Worm (Caenorhabditis elegans): ENCODE measurements around the gene fahd-1.

- TF ChIP-seq mxl-3 (GFP tag; optimal IDR thresholded peaks at IDR 0.05): no peak
- no peak for TF ChIP-seq nhr-25 (tag; optimal IDR thresholded peaks at IDR 0.05; ENCODE audit: borderline replicate concordance, insufficient read depth)
- TF ChIP-seq ctbp-1 (GFP tag; IDR thresholded peaks at IDR 0.05): 0 out of 2 replicates have a peak, but pooled peaks have one; percentile 9
- no peak for TF ChIP-seq unc-62 (GFP tag; optimal IDR thresholded peaks at IDR 0.05 in 1 of 2)
- no peak for TF ChIP-seq unc-62 (tag; optimal IDR thresholded peaks at IDR 0.05)
- TF ChIP-seq zag-1 (tag; optimal IDR thresholded peaks at IDR 0.05): no peak
- TF ChIP-seq dmd-9 (GFP tag; IDR thresholded peaks at IDR 0.05): no peak
- TF ChIP-seq ces-1 (GFP tag; optimal IDR thresholded peaks at IDR 0.05): no peak
- TF ChIP-seq lin-13 (GFP tag; optimal IDR thresholded peaks at IDR 0.05): no peak
- TF ChIP-seq nhr-42 (GFP tag; IDR thresholded peaks at IDR 0.05): no peak
- TF ChIP-seq fos-1 (tag; optimal IDR thresholded peaks at IDR 0.05): no peak
- TF ChIP-seq ztf-11 (tag; optimal IDR thresholded peaks at IDR 0.05): no peak
Measured at ce11 chrIII:7855468-7855867, 36.6 kb upstream of the fahd-1 start.

Measured in whole organism, L4 larva.